Worm (Caenorhabditis elegans): ENCODE results near the gene F56A8.4.

DNA sequence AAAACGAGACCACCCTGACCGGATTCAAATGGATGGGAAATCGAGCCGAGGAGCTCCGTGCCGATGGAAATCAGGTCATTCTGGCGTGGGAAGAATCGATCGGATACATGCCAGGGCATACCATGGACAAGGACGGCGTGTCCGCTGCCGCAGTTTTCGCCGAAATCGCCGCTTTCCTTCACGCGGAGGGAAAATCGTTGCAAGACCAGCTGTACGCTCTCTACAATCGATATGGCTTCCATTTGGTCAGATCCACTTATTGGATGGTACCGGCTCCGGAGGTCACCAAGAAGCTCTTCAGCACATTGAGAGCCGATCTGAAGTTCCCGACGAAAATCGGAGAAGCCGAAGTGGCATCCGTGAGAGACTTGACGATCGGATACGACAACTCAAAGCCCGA lies 38.9 kb downstream of the F56A8.4 start:
- TF ChIP-seq mep-1 (tag; optimal IDR thresholded peaks at IDR 0.05): no peak
- no peak for TF ChIP-seq elt-2 (tag; optimal IDR thresholded peaks at IDR 0.05)
- no peak for TF ChIP-seq ceh-63 (GFP tag; optimal IDR thresholded peaks at IDR 0.05)
- TF ChIP-seq unc-62 (GFP tag; optimal IDR thresholded peaks at IDR 0.05): no peak
- TF ChIP-seq alr-1 (tag; optimal IDR thresholded peaks at IDR 0.05; ENCODE audit: borderline replicate concordance): no peak
- no peak for TF ChIP-seq xbp-1 (tag; optimal IDR thresholded peaks at IDR 0.05)
- TF ChIP-seq nhr-77 (tag; optimal IDR thresholded peaks at IDR 0.05): no peak
- no peak for TF ChIP-seq nhr-71 (tag; optimal IDR thresholded peaks at IDR 0.05)
- no peak for TF ChIP-seq ztf-11 (tag; optimal IDR thresholded peaks at IDR 0.05)
- TF ChIP-seq hlh-17 (GFP tag; optimal IDR thresholded peaks at IDR 0.05; ENCODE audit: borderline replicate concordance): no peak
- TF ChIP-seq ama-1 (optimal IDR thresholded peaks at IDR 0.05): no peak
- no peak for TF ChIP-seq ces-1 (GFP tag; optimal IDR thresholded peaks at IDR 0.05)
